Worm (Caenorhabditis elegans): ENCODE data around the gene idi-1.

ce11 chrIII:8045734-8046133 lies 45.8 kb upstream of the idi-1 start, which contains the start of gene K12H4.3:
- TF ChIP-seq ceh-82 (tag; optimal IDR thresholded peaks at IDR 0.05) = no peak
- TF ChIP-seq ama-1 (optimal IDR thresholded peaks at IDR 0.05) = no peak
- TF ChIP-seq mab-5 (tag; optimal IDR thresholded peaks at IDR 0.05) = no peak
- TF ChIP-seq lin-39 (tag; optimal IDR thresholded peaks at IDR 0.05) = no peak
- TF ChIP-seq ZK546.5 (tag; optimal IDR thresholded peaks at IDR 0.05) = no peak
- no peak for TF ChIP-seq snpc-4 (tag; optimal IDR thresholded peaks at IDR 0.05)
- no peak for TF ChIP-seq fos-1 (tag; optimal IDR thresholded peaks at IDR 0.05)
- no peak for TF ChIP-seq sma-9 (GFP tag; optimal IDR thresholded peaks at IDR 0.05)
- TF ChIP-seq sma-9 (tag; optimal IDR thresholded peaks at IDR 0.05) = no peak
- TF ChIP-seq mdl-1 (tag; optimal IDR thresholded peaks at IDR 0.05) = no peak
- TF ChIP-seq skn-1 (tag; optimal IDR thresholded peaks at IDR 0.05) = no peak
- TF ChIP-seq nhr-237 (tag; optimal IDR thresholded peaks at IDR 0.05) = no peak
